Fruit fly (Drosophila melanogaster): ENCODE data around the gene PMP34.

The PMP34 gene

dm6 chr3L:4352649-4353048 lies 34.1 kb downstream of the PMP34 start:
- TF ChIP-seq CTCF (optimal IDR thresholded peaks at IDR 0.05): no peak

DNA sequence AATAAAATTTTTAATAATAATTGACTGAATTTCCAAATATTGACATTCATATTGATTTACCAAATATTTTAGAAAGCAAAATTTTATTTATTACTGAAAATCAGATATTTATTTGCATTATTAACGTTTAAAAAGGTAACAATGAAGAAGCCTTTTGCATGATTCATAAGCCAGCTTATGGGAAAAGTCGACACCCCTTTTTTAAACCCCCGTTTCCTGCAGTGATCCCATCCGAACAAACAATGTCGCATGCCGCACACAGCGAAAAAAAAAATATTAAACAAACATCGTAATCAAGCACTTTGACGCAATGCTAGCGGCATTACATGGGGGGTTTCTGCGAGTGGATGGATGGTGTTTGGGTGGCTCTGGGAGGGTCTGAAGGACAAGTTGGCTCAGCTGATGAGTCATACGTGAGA lies 35.1 kb downstream of the PMP34 start:
- TF ChIP-seq CG8478 (optimal IDR thresholded peaks at IDR 0.05) (no peak), CTCF (optimal IDR thresholded peaks at IDR 0.05) (no peak)

DNA sequence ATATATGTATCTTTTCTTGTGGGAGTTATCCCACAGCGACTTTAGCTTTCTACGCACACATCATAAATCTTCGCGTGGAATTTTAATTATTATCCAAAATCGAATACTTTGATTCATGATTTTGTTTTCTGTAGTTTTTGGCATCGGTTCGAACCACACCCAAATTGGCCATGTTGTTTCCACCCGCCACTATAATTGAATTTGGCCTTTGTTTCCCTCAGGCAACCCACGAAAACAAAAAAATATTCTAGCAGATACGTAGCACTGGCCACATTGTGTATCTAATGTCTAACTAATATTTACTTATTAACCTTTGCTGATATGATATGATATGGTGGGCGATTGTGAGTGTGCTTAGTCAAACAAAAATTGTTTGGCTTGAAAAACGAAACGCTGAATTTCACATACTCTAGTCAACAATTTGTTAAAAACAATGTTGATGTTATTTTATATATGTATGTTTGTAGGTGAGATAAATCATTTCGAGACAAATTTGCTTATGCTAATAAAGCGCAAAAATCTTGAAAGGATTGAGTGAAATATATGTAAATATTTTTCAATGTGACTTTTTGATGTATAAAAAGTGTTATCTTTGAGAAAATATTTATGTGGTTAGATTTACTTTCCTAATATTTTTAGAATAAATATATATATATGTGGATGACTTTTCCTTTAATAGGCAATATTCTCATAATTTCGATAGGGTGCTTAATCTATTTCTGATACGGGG lies 36.5 kb downstream of the PMP34 start:
- TF ChIP-seq CG8478 (optimal IDR thresholded peaks at IDR 0.05) (no peak), CTCF (optimal IDR thresholded peaks at IDR 0.05) (no peak)

DNA sequence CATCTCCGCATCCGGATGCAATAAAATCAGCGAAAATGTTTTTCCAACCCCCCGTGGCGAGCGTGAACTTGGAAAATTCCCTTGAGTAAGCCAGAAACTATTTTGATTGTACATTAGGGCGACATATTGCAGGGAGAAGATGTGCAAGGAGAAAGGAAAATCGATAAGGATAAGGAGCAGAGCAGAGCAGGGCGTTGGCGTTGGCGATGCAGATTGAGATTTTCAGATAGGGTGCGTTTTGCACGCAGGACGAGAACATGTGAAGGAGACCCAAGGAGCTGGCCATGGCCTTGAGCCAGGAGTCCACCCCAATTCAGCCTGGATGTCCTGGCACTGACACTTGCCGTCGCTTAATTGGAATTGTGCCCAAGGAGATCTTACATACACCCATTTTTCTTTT lies 38.4 kb downstream of the PMP34 start:
- no peak for TF ChIP-seq CTCF (optimal IDR thresholded peaks at IDR 0.05)

dm6 chr3L:4357705-4358131 lies 39.2 kb downstream of the PMP34 start:
- TF ChIP-seq CG8478 (optimal IDR thresholded peaks at IDR 0.05): no peak
- no peak for TF ChIP-seq CTCF (optimal IDR thresholded peaks at IDR 0.05)

DNA sequence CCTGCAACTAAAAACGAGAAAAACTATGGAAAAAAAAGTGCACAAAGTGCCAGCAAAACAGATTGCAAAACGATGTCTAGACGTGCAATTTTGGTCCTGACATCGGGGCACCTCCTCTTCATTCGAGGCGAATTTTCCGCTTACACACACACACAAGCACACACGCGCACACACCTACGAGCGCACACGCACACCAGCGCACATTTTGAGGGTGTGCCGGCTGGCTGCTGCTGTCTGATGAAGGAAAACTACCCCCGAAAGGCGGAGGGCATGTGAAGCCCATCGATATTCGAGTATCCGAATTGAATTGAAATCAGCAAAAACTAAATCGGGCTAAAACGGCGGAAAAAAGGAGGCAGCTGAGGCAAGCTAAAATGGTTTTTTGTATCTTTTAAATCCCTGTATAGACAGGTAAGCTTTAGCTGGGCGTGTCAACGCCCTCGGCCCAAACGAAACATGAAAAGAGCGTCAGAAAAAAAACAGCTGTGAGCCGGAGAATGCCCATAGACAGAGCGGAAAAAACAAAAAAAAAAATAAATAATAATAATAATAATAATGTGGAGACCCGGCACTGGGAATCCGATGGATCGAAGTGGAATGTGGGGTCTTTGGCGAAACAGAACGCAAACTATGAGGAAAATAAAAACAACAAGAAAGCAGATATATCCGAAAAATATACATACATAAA lies 41.3 kb downstream of the PMP34 start:
- TF ChIP-seq CG8478 (optimal IDR thresholded peaks at IDR 0.05) (no peak), CTCF (optimal IDR thresholded peaks at IDR 0.05) (no peak)

DNA sequence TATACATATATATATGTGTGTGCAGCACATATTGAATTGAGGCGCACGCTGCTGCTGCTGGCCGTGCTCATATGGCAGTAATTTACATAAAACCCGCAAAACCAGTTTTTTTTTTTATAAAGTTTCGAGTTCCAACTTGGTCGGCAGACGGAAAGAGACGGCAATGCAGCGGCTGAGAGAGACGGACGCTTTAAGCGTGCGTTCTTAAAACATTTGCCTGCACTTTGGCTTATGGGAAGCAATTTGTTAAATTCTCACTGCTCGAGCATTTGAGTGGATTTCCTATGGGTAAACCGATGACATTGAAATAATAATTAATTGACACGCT lies 41.8 kb downstream of the PMP34 start:
- TF ChIP-seq CG8478 (optimal IDR thresholded peaks at IDR 0.05) (no peak), CTCF (optimal IDR thresholded peaks at IDR 0.05) (no peak)

DNA sequence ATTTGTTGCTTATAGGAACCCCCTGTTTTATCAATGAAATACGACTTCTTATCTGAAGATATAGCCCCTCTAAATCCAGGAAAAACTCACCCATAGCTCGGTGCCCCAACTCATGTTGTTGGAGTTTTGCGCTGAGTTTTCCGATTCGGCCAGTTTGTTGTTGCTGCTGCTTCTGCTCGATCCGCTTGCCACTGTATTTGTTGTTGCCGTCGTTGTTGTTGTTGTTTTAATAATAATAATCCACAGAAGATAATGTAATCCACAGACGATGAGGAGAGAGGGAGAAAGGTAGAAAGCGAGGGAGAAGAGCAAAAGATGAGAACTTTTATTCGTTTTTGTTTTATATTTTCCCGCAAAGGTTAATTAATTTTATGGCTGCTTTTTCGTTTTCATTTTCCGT lies 44.4 kb downstream of the PMP34 start:
- TF ChIP-seq CTCF (optimal IDR thresholded peaks at IDR 0.05) (no peak), CG8478 (optimal IDR thresholded peaks at IDR 0.05) (no peak)

dm6 chr3L:4363484-4363883 lies 44.9 kb downstream of the PMP34 start:
- TF ChIP-seq CG8478 (optimal IDR thresholded peaks at IDR 0.05) (no peak), CTCF (optimal IDR thresholded peaks at IDR 0.05) (no peak)

- TF ChIP-seq CTCF (optimal IDR thresholded peaks at IDR 0.05): peak in 1 of 2 experiments; percentile 19
- TF ChIP-seq CG8478 (optimal IDR thresholded peaks at IDR 0.05): no peak
Measured at dm6 chr3L:4363887-4364794, 45.6 kb downstream of the PMP34 start, which contains the start of the genes Cip4 and mRpS6. Gene Cip4 (minus strand): TSS chr3L:4364102. Gene mRpS6 (plus strand): TSS chr3L:4364550.

DNA sequence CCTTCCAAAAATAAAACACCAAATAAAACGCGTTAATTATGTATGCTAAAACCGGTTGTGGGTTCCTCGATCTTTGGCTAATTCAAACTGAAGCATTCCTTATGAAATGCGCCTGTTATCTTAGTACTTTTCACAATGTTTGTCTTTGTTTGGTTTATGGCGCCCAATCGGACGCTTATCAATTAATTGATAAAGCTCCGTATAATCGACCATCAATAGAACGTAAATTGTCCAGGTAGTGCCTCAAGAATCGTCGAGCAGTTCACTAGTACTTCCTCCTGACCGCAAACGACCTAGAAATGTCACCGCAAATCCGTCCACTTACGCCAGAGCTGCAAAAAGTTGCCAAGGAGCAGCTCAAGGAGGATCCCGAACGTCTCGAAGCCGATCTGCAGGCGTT lies 46.6 kb downstream of the PMP34 start, which contains the start of gene CG33514:
Gene CG33514, plus strand, starts transcription at position 238 of the 400 bp plus-strand sequence.
- TF ChIP-seq CG8478 (optimal IDR thresholded peaks at IDR 0.05) (no peak), CTCF (optimal IDR thresholded peaks at IDR 0.05) (no peak)

DNA sequence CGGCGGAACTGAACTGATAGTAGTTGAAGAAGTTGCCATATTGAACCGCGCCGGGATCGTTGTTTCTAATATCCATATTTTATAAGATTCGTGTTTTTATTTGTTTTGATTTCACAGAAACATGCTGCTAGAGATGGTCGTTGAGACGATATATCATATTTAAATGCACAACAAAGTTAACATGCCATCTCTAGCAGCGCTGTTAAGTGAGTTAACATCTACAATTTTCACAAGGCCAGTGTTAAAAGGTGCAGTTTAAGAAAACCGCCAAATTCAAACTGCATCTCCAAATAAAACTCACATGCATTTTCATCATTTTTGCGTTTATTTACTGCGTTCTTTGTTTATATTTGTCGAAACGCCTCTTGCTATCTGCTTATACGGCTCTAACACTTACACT lies 48.8 kb downstream of the PMP34 start, which contains the start of gene CG11342:
Gene CG11342, minus strand, starts transcription at position 120 of the 400 bp plus-strand sequence.
- TF ChIP-seq CTCF (optimal IDR thresholded peaks at IDR 0.05): no peak
- no peak for TF ChIP-seq CG8478 (optimal IDR thresholded peaks at IDR 0.05)
